Fruit fly (Drosophila melanogaster): ENCODE measurements around the gene Phs.
A peak's percentile ranks its signal among the peaks of the same experiment; 100 is the strongest.

DNA sequence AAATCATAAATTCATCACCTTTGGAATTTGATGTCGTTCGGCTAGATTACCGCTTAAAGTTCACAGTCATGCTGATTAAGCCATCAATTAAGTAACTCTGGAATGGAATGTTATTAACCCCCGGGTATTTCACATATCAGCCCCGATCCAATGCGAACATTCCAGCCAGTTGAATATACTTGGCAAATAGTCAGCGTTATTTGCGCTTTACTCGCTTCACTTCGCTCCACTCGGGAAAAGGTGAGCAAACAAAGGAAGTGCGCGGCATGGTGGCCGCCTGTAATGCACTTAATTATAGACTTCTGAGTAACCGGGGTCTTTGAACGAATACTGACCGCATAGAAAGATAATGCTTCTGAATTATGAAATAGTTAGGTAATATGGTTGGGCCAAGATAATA lies 17.9 kb downstream of the Phs start:
- TF ChIP-seq CG8301 (tag; optimal IDR thresholded peaks at IDR 0.05) = no peak
- no peak for TF ChIP-seq CG14655 (GFP tag; optimal IDR thresholded peaks at IDR 0.05)
- no peak for TF ChIP-seq CG13204 (GFP tag; optimal IDR thresholded peaks at IDR 0.05)
- peak; percentile 89 for TF ChIP-seq EcR (GFP tag; optimal IDR thresholded peaks at IDR 0.05)
- TF ChIP-seq Snoo (tag; optimal IDR thresholded peaks at IDR 0.05) = no peak
- TF ChIP-seq CG15710 (tag; optimal IDR thresholded peaks at IDR 0.05) = no peak
- peak; percentile 34 for TF ChIP-seq Pif1A (GFP tag; optimal IDR thresholded peaks at IDR 0.05)
- TF ChIP-seq gl (tag; optimal IDR thresholded peaks at IDR 0.05) = peak; percentile 36
- no peak for TF ChIP-seq CG8159 (tag; optimal IDR thresholded peaks at IDR 0.05)
- TF ChIP-seq rn (GFP tag; IDR thresholded peaks at IDR 0.05) = no peak
- TF ChIP-seq CG10348 (GFP tag; IDR thresholded peaks at IDR 0.05) = no peak
- TF ChIP-seq fd96Ca (GFP tag; IDR thresholded peaks at IDR 0.05) = no peak
- no peak for TF ChIP-seq D1 (tag; optimal IDR thresholded peaks at IDR 0.05)
- no peak for TF ChIP-seq CG12605 (GFP tag; IDR thresholded peaks at IDR 0.05)

All from whole organism, pupa.